Worm (Caenorhabditis elegans): Measurements from ENCODE around the gene grl-11.
A peak's percentile ranks its signal among the peaks of the same experiment; 100 is the strongest.

grl-11 gene

DNA sequence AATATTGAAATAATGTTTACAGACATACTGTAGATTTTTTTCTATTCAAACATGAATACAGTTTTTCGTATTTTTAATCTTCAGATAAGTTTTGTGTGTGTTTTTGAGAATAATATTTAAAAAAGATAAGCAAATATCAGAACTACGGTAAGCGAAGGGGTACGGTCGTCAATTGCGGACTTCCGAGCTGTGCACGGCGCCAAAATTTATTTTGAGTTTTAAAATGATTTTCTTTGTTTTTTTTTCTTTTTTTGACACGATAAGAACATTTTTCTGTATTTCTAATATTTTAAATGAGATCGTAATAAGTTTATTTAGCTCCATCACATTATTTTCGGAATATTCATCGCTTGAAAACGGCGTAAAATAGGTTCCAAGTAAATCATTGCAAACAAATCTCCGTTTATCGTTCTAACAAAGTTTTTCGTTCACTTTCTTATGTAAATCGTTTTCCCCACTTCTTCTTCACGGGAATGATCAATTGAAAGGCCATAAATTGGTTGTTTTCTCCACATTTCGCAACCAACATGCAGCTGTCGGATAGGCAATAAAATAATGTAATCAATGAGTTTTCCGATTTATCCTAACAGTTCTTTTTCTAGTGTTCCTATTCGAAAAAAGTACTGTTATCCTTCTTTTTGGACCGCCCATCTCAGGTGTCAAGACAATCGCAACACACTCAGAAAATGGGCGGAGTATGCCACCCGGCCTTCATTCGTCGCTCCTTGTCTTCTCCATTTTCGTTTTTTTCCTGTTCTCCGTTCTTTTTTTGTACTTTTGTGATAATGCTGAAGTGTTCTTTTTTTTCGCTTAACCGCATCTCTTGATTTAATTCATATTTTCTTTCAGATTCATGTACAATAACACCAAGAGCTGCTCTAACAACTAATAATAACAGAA is 26.5 kb downstream of the grl-11 start, which contains the start of gene glp-1:
glp-1 (plus strand) TSS at position 850 of the 900 bp plus-strand sequence.
- peak; percentile 68 for TF ChIP-seq egl-5 (tag; optimal IDR thresholded peaks at IDR 0.05)
- no peak for TF ChIP-seq fkh-10 (GFP tag; optimal IDR thresholded peaks at IDR 0.05)

DNA sequence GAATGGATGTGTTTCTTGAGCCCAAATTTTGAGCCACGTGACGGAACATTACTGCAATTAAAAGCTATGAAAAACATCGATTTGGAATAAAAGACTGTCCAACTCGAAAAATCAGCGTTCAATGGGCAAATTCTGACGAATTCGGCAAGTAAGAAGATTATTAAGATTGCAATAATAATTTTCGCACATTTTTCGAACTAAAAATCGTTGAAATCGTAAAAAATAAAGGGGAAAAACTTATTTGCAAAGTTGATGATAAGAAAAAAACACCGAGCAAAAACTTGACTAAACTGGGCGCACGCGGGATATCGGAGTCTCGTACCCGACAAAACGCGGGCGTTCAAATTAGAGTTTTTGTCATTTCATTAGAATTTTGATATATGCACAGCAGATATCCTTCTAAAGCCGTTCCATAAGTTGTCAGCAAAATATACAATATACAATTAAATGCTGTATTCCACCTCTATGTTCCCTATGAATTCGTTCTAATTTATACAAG is 28.8 kb downstream of the grl-11 start, which contains the start of the genes mccc-2 and mrpl-44:
mccc-2 (minus strand) TSS at position 51 of the 499 bp plus-strand sequence.
mrpl-44 (minus strand) TSS at position 51 of the 499 bp plus-strand sequence.
- TF ChIP-seq nhr-43 (tag; optimal IDR thresholded peaks at IDR 0.05; ENCODE audit: poor library complexity, severe bottlenecking) (no peak), fkh-10 (GFP tag; optimal IDR thresholded peaks at IDR 0.05) (no peak), ztf-11 (tag; optimal IDR thresholded peaks at IDR 0.05) (no peak), sea-2 (GFP tag; optimal IDR thresholded peaks at IDR 0.05) (no peak), lin-15B (tag; optimal IDR thresholded peaks at IDR 0.05) (peak; percentile 45), mdl-1 (tag; optimal IDR thresholded peaks at IDR 0.05) (no peak), egl-27 (tag; optimal IDR thresholded peaks at IDR 0.05) (no peak), nhr-67 (tag; optimal IDR thresholded peaks at IDR 0.05) (no peak)

DNA sequence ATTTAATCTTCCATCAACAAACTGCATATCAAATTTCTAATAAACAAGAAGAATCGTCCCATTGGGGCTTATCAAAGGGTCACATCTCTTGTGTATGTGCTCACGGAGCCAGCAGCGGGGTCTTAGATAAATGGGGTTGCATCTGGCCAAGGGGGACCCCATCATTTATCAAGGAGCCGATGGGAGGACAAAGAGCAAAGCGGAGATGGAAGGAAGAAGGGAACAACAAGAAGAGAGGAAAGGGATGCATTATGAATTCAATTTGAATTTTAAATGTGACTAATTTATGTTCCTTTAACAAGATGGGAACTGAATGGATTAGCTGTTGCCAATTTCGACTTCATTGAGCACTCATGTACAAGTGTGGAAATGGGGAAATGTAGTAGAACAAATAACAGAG is 33.8 kb downstream of the grl-11 start:
- peak; percentile 51 for TF ChIP-seq unc-62 (GFP tag; optimal IDR thresholded peaks at IDR 0.05)
- TF ChIP-seq nfya-1 (tag; optimal IDR thresholded peaks at IDR 0.05; ENCODE audit: insufficient read depth), result peak; percentile 48
- TF ChIP-seq nhr-67 (tag; optimal IDR thresholded peaks at IDR 0.05), result no peak
- no peak for TF ChIP-seq elt-2 (tag; optimal IDR thresholded peaks at IDR 0.05)
- TF ChIP-seq pqm-1 (tag; optimal IDR thresholded peaks at IDR 0.05), result no peak
- TF ChIP-seq ztf-4 (tag; optimal IDR thresholded peaks at IDR 0.05), result no peak
- no peak for TF ChIP-seq nhr-28 (tag; optimal IDR thresholded peaks at IDR 0.05)
- TF ChIP-seq mml-1 (tag; optimal IDR thresholded peaks at IDR 0.05), result no peak
- peak; percentile 15 for TF ChIP-seq elt-1 (tag; optimal IDR thresholded peaks at IDR 0.05)
- TF ChIP-seq daf-12 (tag; optimal IDR thresholded peaks at IDR 0.05), result no peak
- TF ChIP-seq ZK546.5 (tag; optimal IDR thresholded peaks at IDR 0.05), result no peak
- no peak for TF ChIP-seq fos-1 (tag; optimal IDR thresholded peaks at IDR 0.05)
- peak; percentile 53 for TF ChIP-seq egl-5 (tag; optimal IDR thresholded peaks at IDR 0.05)
- TF ChIP-seq lin-15B (tag; optimal IDR thresholded peaks at IDR 0.05), result no peak
- TF ChIP-seq elt-3 (tag; optimal IDR thresholded peaks at IDR 0.05), result no peak
- TF ChIP-seq lin-39 (tag; optimal IDR thresholded peaks at IDR 0.05), result peak; percentile 94
- no peak for TF ChIP-seq fkh-2 (tag; optimal IDR thresholded peaks at IDR 0.05)
- no peak for TF ChIP-seq tbx-2 (tag; optimal IDR thresholded peaks at IDR 0.05)
- TF ChIP-seq egl-27 (tag; optimal IDR thresholded peaks at IDR 0.05), result no peak
- TF ChIP-seq hmg-11 (tag; optimal IDR thresholded peaks at IDR 0.05), result no peak

DNA sequence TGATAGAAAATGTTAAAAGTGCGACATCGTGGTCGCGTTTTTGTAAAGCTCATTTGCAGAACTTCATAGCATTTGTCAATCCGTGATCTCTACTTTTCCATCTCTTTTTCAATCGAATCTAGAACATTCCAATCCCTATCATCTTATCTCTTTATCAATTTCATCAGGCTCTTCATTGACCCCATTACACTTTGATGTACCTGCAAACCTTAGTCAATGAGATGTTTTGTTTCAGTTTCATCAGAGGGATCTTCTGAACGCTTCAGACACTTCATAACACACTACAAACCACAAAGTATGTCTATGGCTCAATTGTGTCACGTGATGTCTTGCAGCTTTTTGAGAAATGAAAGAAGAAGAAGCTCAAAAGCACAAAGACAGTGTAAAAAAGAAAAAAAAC is 35.0 kb downstream of the grl-11 start:
- TF ChIP-seq nfya-1 (tag; optimal IDR thresholded peaks at IDR 0.05; ENCODE audit: insufficient read depth) (peak; percentile 15), zag-1 (tag; optimal IDR thresholded peaks at IDR 0.05) (no peak), jun-1 (tag; optimal IDR thresholded peaks at IDR 0.05) (no peak), eor-1 (tag; optimal IDR thresholded peaks at IDR 0.05) (no peak), aly-2 (tag; optimal IDR thresholded peaks at IDR 0.05) (no peak), egl-5 (tag; optimal IDR thresholded peaks at IDR 0.05) (peak; percentile 72), nhr-67 (tag; optimal IDR thresholded peaks at IDR 0.05) (no peak), pha-4 (tag; optimal IDR thresholded peaks at IDR 0.05) (no peak), skn-1 (tag; optimal IDR thresholded peaks at IDR 0.05) (no peak), nhr-28 (tag; optimal IDR thresholded peaks at IDR 0.05) (no peak), ceh-16 (tag; optimal IDR thresholded peaks at IDR 0.05) (no peak), R02D3.7 (tag; optimal IDR thresholded peaks at IDR 0.05) (no peak)

DNA sequence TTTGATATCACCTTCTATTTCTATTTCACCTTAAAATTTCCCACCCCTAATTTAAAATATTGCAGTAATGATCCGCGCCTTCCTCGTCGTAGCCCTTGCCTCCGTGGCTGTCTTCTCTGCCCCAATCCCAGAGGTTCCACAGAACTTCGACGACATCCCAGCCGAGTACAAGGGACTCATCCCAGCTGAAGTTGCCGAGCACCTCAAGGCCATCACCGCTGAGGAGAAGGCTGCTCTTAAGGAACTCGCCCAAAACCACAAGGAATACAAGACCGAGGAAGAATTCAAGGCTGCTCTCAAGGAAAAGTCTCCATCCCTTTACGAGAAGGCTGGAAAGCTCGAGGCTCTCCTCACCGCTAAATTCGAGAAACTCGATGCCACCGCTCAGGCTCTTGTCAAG is 36.4 kb downstream of the grl-11 start, which contains the start of gene far-2:
far-2 (plus strand) TSS at position 66 of the 400 bp plus-strand sequence.
- TF ChIP-seq elt-3 (tag; optimal IDR thresholded peaks at IDR 0.05), result no peak
- no peak for TF ChIP-seq nfya-1 (tag; optimal IDR thresholded peaks at IDR 0.05; ENCODE audit: insufficient read depth)
- TF ChIP-seq eor-1 (tag; optimal IDR thresholded peaks at IDR 0.05), result no peak
- TF ChIP-seq hmg-11 (tag; optimal IDR thresholded peaks at IDR 0.05), result no peak
- TF ChIP-seq aly-2 (tag; optimal IDR thresholded peaks at IDR 0.05), result no peak
- TF ChIP-seq mdl-1 (tag; optimal IDR thresholded peaks at IDR 0.05), result no peak
- TF ChIP-seq daf-12 (tag; optimal IDR thresholded peaks at IDR 0.05), result no peak
- no peak for TF ChIP-seq nhr-67 (tag; optimal IDR thresholded peaks at IDR 0.05)
- TF ChIP-seq ceh-16 (tag; optimal IDR thresholded peaks at IDR 0.05), result no peak
- no peak for TF ChIP-seq R02D3.7 (tag; optimal IDR thresholded peaks at IDR 0.05)
- TF ChIP-seq skn-1 (tag; optimal IDR thresholded peaks at IDR 0.05), result no peak
- no peak for TF ChIP-seq lsy-12 (tag; optimal IDR thresholded peaks at IDR 0.05)
- no peak for TF ChIP-seq jun-1 (tag; optimal IDR thresholded peaks at IDR 0.05)
- TF ChIP-seq ama-1 (optimal IDR thresholded peaks at IDR 0.05), result no peak
- no peak for TF ChIP-seq egl-27 (tag; optimal IDR thresholded peaks at IDR 0.05)
- no peak for TF ChIP-seq ceh-82 (tag; optimal IDR thresholded peaks at IDR 0.05)
- TF ChIP-seq nhr-76 (tag; optimal IDR thresholded peaks at IDR 0.05), result no peak
- no peak for TF ChIP-seq ZK546.5 (tag; optimal IDR thresholded peaks at IDR 0.05)
- TF ChIP-seq nhr-11 (tag; optimal IDR thresholded peaks at IDR 0.05), result no peak
